Worm (Caenorhabditis elegans) whole organism, L4 larva: Measurements from ENCODE around the gene srgp-1.

Source experiments
- D1046.2 ChIP-seq: fragments of 200-800 bp; sonication (Bioruptor generic); IDR thresholded peaks from 2 replicates; pipeline ENCODE4 v1.3.6; 2022; ENCODE audit warnings: missing genetic modification characterization, missing compliant biosample characterization
- F10B5.3 ChIP-seq: sonication (generic microtip); optimal IDR thresholded peaks from 2 replicates; lab custom pipeline; 2016; ENCODE audit warnings: mild to moderate bottlenecking, missing genetic modification characterization, missing compliant biosample characterization
- F49E8.2 ChIP-seq: sonication (generic microtip); optimal IDR thresholded peaks from 2 replicates; lab custom pipeline; 2016; ENCODE audit warnings: missing compliant biosample characterization, mild to moderate bottlenecking, missing genetic modification characterization, borderline replicate concordance
- T20F7.1 ChIP-seq: fragments of 200-800 bp; sonication (Bioruptor generic); optimal IDR thresholded peaks from 2 replicates; lab custom pipeline; 2018; ENCODE audit warnings: mild to moderate bottlenecking, missing genetic modification characterization, missing compliant biosample characterization
- T26A8.4 ChIP-seq: fragments of 200-800 bp; sonication (Bioruptor generic); IDR thresholded peaks from 2 replicates; pipeline ENCODE4 v1.3.6; 2022; ENCODE audit warnings: missing genetic modification characterization, missing compliant biosample characterization
- Y48G9A.11 ChIP-seq: fragments of 200-800 bp; sonication (Bioruptor generic); IDR thresholded peaks from 2 replicates; pipeline ENCODE4 v1.3.6; 2022; ENCODE audit warnings: missing genetic modification reagents, missing genetic modification characterization, missing compliant biosample characterization
- aha-1 ChIP-seq: fragments of 150-350 bp; peaks from one replicate; lab custom pipeline; 2014; ENCODE audit warnings: missing biosample characterization, missing genetic modification characterization
- aly-2 ChIP-seq: sonication (generic microtip); optimal IDR thresholded peaks from 2 replicates; lab custom pipeline; 2018; ENCODE audit warnings: missing biosample characterization, missing genetic modification characterization
- ama-1 ChIP-seq: fragments of 150-350 bp; optimal IDR thresholded peaks from 2 replicates; lab custom pipeline; 2014; ENCODE audit warnings: inconsistent platforms, mixed read lengths
- arid-1 ChIP-seq: fragments of 200-800 bp; sonication (Bioruptor generic); conservative IDR thresholded peaks from 2 replicates; pipeline ENCODE4 v1.3.6; 2022; ENCODE audit warnings: missing genetic modification reagents, missing genetic modification characterization, missing compliant biosample characterization
- attf-4 ChIP-seq: sonication (generic microtip); optimal IDR thresholded peaks from 3 replicates; lab custom pipeline; 2017; ENCODE audit warnings: missing biosample characterization, missing genetic modification characterization
- ces-1 ChIP-seq: fragments of 150-350 bp; sonication (generic microtip); optimal IDR thresholded peaks from 4 replicates; lab custom pipeline; 2014; ENCODE audit warnings: missing biosample characterization, missing genetic modification reagents, missing genetic modification characterization
- daf-19 ChIP-seq: fragments of 200-800 bp; sonication (Bioruptor generic); conservative IDR thresholded peaks from 2 replicates; pipeline ENCODE4 v1.3.6; 2022; ENCODE audit warnings: missing genetic modification characterization, missing compliant biosample characterization
- dpl-1 ChIP-seq: fragments of 150-350 bp; optimal IDR thresholded peaks from 2 replicates; lab custom pipeline; 2014; ENCODE audit warnings: missing biosample characterization, missing genetic modification reagents, missing genetic modification characterization
- duxl-1 ChIP-seq: sonication (generic microtip); optimal IDR thresholded peaks from 2 replicates; lab custom pipeline; 2016; ENCODE audit warnings: mild to moderate bottlenecking, missing genetic modification characterization, moderate library complexity, missing compliant biosample characterization; ENCODE audit not compliant: poor library complexity
- fos-1 ChIP-seq: fragments of 150-350 bp; optimal IDR thresholded peaks from 2 replicates; lab custom pipeline; 2014; ENCODE audit warnings: missing biosample characterization, missing genetic modification characterization
- hif-1 ChIP-seq, 2 experiments: sonication (generic microtip); optimal IDR thresholded peaks; 2 replicates each; lab custom pipeline; 2016 to 2017; ENCODE audit warnings: missing compliant biosample characterization in 2 of 2, missing genetic modification characterization in 2 of 2, missing genetic modification reagents in 2 of 2, missing genotype in 2 of 2, mild to moderate bottlenecking in 1 of 2
- hlh-30 ChIP-seq: sonication (generic microtip); optimal IDR thresholded peaks from 2 replicates; lab custom pipeline; 2017; ENCODE audit warnings: antibody characterized with exemption, mild to moderate bottlenecking, missing genetic modification characterization, missing compliant biosample characterization; ENCODE audit not compliant: insufficient read depth
- hmg-1.1 ChIP-seq: fragments of 200-800 bp; sonication (Bioruptor generic); IDR thresholded peaks from 2 replicates; pipeline ENCODE4 v1.3.6; 2022; ENCODE audit warnings: missing genetic modification reagents, missing genetic modification characterization, missing compliant biosample characterization
- lim-7 ChIP-seq: fragments of 200-800 bp; sonication (Bioruptor generic); IDR thresholded peaks from 2 replicates; pipeline ENCODE4 v1.3.6; 2022; ENCODE audit warnings: missing genetic modification characterization, missing compliant biosample characterization
- lin-15B ChIP-seq: fragments of 150-350 bp; sonication (generic microtip); optimal IDR thresholded peaks from 3 replicates; lab custom pipeline; 2014; ENCODE audit warnings: missing biosample characterization, missing genetic modification characterization
- lsy-2 ChIP-seq, 2 experiments: fragments of 150-350 bp in 1 of 2; sonication (generic microtip) in 1 of 2; optimal IDR thresholded peaks; 2 replicates each; lab custom pipeline; 2014 to 2017; ENCODE audit warnings: missing biosample characterization in 2 of 2, missing genetic modification characterization in 2 of 2
- madf-5 ChIP-seq, 2 experiments: fragments of 200-800 bp; sonication (Bioruptor generic); IDR thresholded peaks; 2 replicates each; pipeline ENCODE4 v1.3.6; 2022; ENCODE audit warnings: missing compliant biosample characterization in 2 of 2, missing genetic modification characterization in 2 of 2
- mdt-29 ChIP-seq: fragments of 200-800 bp; sonication (Bioruptor generic); IDR thresholded peaks from 2 replicates; pipeline ENCODE4 v1.3.6; 2022; ENCODE audit warnings: missing genetic modification reagents, missing genetic modification characterization, missing compliant biosample characterization
- mep-1 ChIP-seq: fragments of 150-350 bp; sonication (generic microtip); optimal IDR thresholded peaks from 3 replicates; lab custom pipeline; 2014; ENCODE audit warnings: missing biosample characterization, missing genetic modification characterization
- mes-2 ChIP-seq: sonication (generic microtip); optimal IDR thresholded peaks from 2 replicates; lab custom pipeline; 2016; ENCODE audit warnings: missing genotype, mild to moderate bottlenecking, missing genetic modification characterization, missing compliant biosample characterization; ENCODE audit not compliant: poor library complexity, severe bottlenecking
- mxl-3 ChIP-seq: fragments of 200-800 bp; sonication (Bioruptor generic); optimal IDR thresholded peaks from 2 replicates; lab custom pipeline; 2018; ENCODE audit warnings: mild to moderate bottlenecking, missing genetic modification characterization, missing compliant biosample characterization
- nhr-28 ChIP-seq: fragments of 150-350 bp; optimal IDR thresholded peaks from 2 replicates; lab custom pipeline; 2014; ENCODE audit warnings: missing biosample characterization, missing genetic modification characterization
- nhr-42 ChIP-seq: fragments of 200-800 bp; sonication (Bioruptor generic); IDR thresholded peaks from 2 replicates; pipeline ENCODE4 v1.3.6; 2022; ENCODE audit warnings: missing genetic modification characterization, missing compliant biosample characterization
- nhr-48 ChIP-seq: sonication (generic microtip); optimal IDR thresholded peaks from 2 replicates; lab custom pipeline; 2016; ENCODE audit warnings: mild to moderate bottlenecking, missing genetic modification characterization, missing compliant biosample characterization
- rbr-2 ChIP-seq: sonication (generic microtip); optimal IDR thresholded peaks from 2 replicates; lab custom pipeline; 2016; ENCODE audit warnings: missing genotype, missing genetic modification characterization, missing compliant biosample characterization
- saeg-2 ChIP-seq: fragments of 200-800 bp; sonication (Bioruptor generic); IDR thresholded peaks from 2 replicates; pipeline ENCODE4 v1.3.6; 2022; ENCODE audit warnings: missing genetic modification reagents, missing genetic modification characterization, missing compliant biosample characterization
- set-16 ChIP-seq: fragments of 200-800 bp; sonication (Bioruptor generic); IDR thresholded peaks from 2 replicates; pipeline ENCODE4 v1.3.6; 2022; ENCODE audit warnings: missing genetic modification reagents, missing genetic modification characterization, missing compliant biosample characterization
- spr-3 ChIP-seq: fragments of 200-800 bp; sonication (Bioruptor generic); optimal IDR thresholded peaks from 2 replicates; lab custom pipeline; 2018; ENCODE audit warnings: mild to moderate bottlenecking, missing genetic modification characterization, missing compliant biosample characterization
- tra-1 ChIP-seq: fragments of 200-800 bp; sonication (Bioruptor generic); IDR thresholded peaks from 2 replicates; pipeline ENCODE4 v1.3.6; 2022; ENCODE audit warnings: missing genetic modification reagents, missing genetic modification characterization, missing compliant biosample characterization
- zfp-2 ChIP-seq: sonication (generic microtip); optimal IDR thresholded peaks from 2 replicates; lab custom pipeline; 2016; ENCODE audit warnings: mild to moderate bottlenecking, missing genetic modification characterization, missing compliant biosample characterization
- zip-11 ChIP-seq: fragments of 200-800 bp; sonication (Bioruptor generic); IDR thresholded peaks from 2 replicates; pipeline ENCODE4 v1.3.6; 2022; ENCODE audit warnings: missing genetic modification characterization, missing compliant biosample characterization
- zip-2 ChIP-seq: fragments of 150-350 bp; optimal IDR thresholded peaks from 2 replicates; lab custom pipeline; 2014; ENCODE audit warnings: missing biosample characterization, missing genetic modification characterization
- ztf-11 ChIP-seq: fragments of 150-350 bp; optimal IDR thresholded peaks from 2 replicates; lab custom pipeline; 2014; ENCODE audit warnings: missing biosample characterization, missing genetic modification characterization
- ztf-7 ChIP-seq: fragments of 150-350 bp; optimal IDR thresholded peaks from 2 replicates; lab custom pipeline; 2014; ENCODE audit warnings: missing biosample characterization, missing genetic modification characterization

The srgp-1 gene

ce11 chrIV:11549694-11550093 lies 20.6 kb upstream of the srgp-1 start (continued):
- TF ChIP-seq duxl-1 (tag; lab: Kevin White, UChicago) (peak; percentile 90), madf-5 (GFP tag; IDR thresholded peaks at IDR 0.05; lab: Robert Waterston, UW) (peak; percentile 85 to 91; a peak in 2 of 4 replicates), F10B5.3 (tag; lab: Kevin White, UChicago) (peak; percentile 39), D1046.2 (0 out of 2 replicates have a peak, but pooled peaks have one; percentile 56), hif-1 (tag; optimal IDR thresholded peaks at IDR 0.05; lab: Kevin White, UChicago) (no peak), nhr-28 (tag; lab: Kevin White, UChicago) (no peak), spr-3 (peak; percentile 49)

ce11 chrIV:11551813-11552212 lies 18.5 kb upstream of the srgp-1 start, which contains the start of gene col-128:
TSS of gene col-128 (minus strand) at chrIV:11551960.
- TF ChIP-seq ama-1 (lab: Kevin White, UChicago) (no peak), arid-1 (GFP tag; lab: Robert Waterston, UW) (no peak), nhr-48 (tag; lab: Kevin White, UChicago) (no peak), set-16 (GFP tag; lab: Robert Waterston, UW) (no peak)

- TF ChIP-seq ama-1 (lab: Kevin White, UChicago) (peak; percentile 6), rbr-2 (tag; lab: Kevin White, UChicago) (no peak), aha-1 (tag; lab: Kevin White, UChicago) (peak; percentile 13), F49E8.2 (tag; lab: Kevin White, UChicago) (peak; percentile 28), dpl-1 (GFP tag; lab: Kevin White, UChicago) (peak; percentile 21), T20F7.1 (GFP tag; lab: Kevin White, UChicago) (peak; percentile 1), madf-5 (GFP tag; IDR thresholded peaks at IDR 0.05; lab: Robert Waterston, UW) (no peak), zip-2 (tag; lab: Kevin White, UChicago) (no peak)
Observed at ce11 chrIV:11561677-11562076, 8.6 kb upstream of the srgp-1 start, which contains the start of gene F12F6.7. TSS of gene F12F6.7 (minus strand) at chrIV:11561833.

ce11 chrIV:11563090-11563489 lies 7.2 kb upstream of the srgp-1 start:
- TF ChIP-seq lsy-2 (tag; optimal IDR thresholded peaks at IDR 0.05; lab: Kevin White, UChicago) (no peak), aha-1 (tag; lab: Kevin White, UChicago) (peak; percentile 94)

ce11 chrIV:11565022-11565421 lies 5.3 kb upstream of the srgp-1 start:
- TF ChIP-seq Y48G9A.11 (GFP tag; lab: Robert Waterston, UW) (0 out of 2 replicates have a peak, but pooled peaks have one; percentile 14), aha-1 (tag; lab: Kevin White, UChicago) (peak; percentile 0), set-16 (GFP tag; lab: Robert Waterston, UW) (peak; percentile 96), madf-5 (GFP tag; IDR thresholded peaks at IDR 0.05; lab: Robert Waterston, UW) (no peak), mxl-3 (GFP tag; lab: Kevin White, UChicago) (no peak), mdt-29 (GFP tag; lab: Robert Waterston, UW) (no peak)

ce11 chrIV:11566146-11566545 lies 4.2 kb upstream of the srgp-1 start, which contains the start of gene sec-24.1:
TSS of gene sec-24.1 (minus strand) at chrIV:11566194.
- TF ChIP-seq mes-2 (tag; lab: Kevin White, UChicago) (peak; percentile 93), set-16 (GFP tag; lab: Robert Waterston, UW) (peak; percentile 49; the same call in 1 of the 2 replicates), daf-19 (GFP tag; lab: Robert Waterston, UW) (no peak), mep-1 (tag; lab: Kevin White, UChicago) (peak; percentile 92), ztf-7 (peak; percentile 73), saeg-2 (GFP tag; lab: Robert Waterston, UW) (0 out of 2 replicates have a peak, but pooled peaks have one; percentile 44), tra-1 (GFP tag; lab: Robert Waterston, UW) (no peak), attf-4 (no peak), T20F7.1 (GFP tag; lab: Kevin White, UChicago) (peak; percentile 71), lim-7 (GFP tag; lab: Robert Waterston, UW) (no peak), T26A8.4 (peak; percentile 88), hmg-1.1 (GFP tag; lab: Robert Waterston, UW) (peak; percentile 92), aly-2 (tag; lab: Kevin White, UChicago) (no peak), hlh-30 (peak; percentile 89), zip-11 (GFP tag; lab: Robert Waterston, UW) (no peak), zfp-2 (tag; lab: Kevin White, UChicago) (peak; percentile 7), ces-1 (GFP tag; lab: Kevin White, UChicago) (no peak), nhr-42 (GFP tag; lab: Robert Waterston, UW) (no peak), hif-1 (tag; optimal IDR thresholded peaks at IDR 0.05; lab: Kevin White, UChicago) (peak in 1 of 2 experiments; percentile 69), fos-1 (tag; lab: Kevin White, UChicago) (no peak), zip-2 (tag; lab: Kevin White, UChicago) (peak; percentile 54), lin-15B (tag; lab: Kevin White, UChicago) (no peak), ztf-11 (tag; lab: Kevin White, UChicago) (no peak)
